Fruit fly (Drosophila melanogaster): ENCODE results near the gene CG10681.

The CG10681 gene

dm6 chr3L:12468016-12468415, 33.3 kb upstream of the CG10681 start, which contains the start of gene eyg (continued):
- TF ChIP-seq shn (GFP tag; optimal IDR thresholded peaks at IDR 0.05) (peak; percentile 30), Aef1 (GFP tag; IDR thresholded peaks at IDR 0.05) (peak; percentile 86), Atf6 (GFP tag; IDR thresholded peaks at IDR 0.05) (no peak; the same call in 1 of the 2 replicates), CG10654 (GFP tag; optimal IDR thresholded peaks at IDR 0.05) (peak; percentile 30), HHEX (GFP tag; optimal IDR thresholded peaks at IDR 0.05) (peak; percentile 45), CG11560 (tag; IDR thresholded peaks at IDR 0.05) (no peak), so (GFP tag; IDR thresholded peaks at IDR 0.05) (peak; percentile 25; the same call in 1 of the 3 replicates), CG15696 (tag; optimal IDR thresholded peaks at IDR 0.05) (peak; percentile 46), vnd (GFP tag; IDR thresholded peaks at IDR 0.05; ENCODE audit: partially characterized antibody) (peak; percentile 32; the same call in 1 of the 3 replicates), chif (GFP tag; optimal IDR thresholded peaks at IDR 0.05) (peak in 1 of 2 experiments; percentile 33), CG12744 (GFP tag; optimal IDR thresholded peaks at IDR 0.05) (no peak), CG15479 (GFP tag; optimal IDR thresholded peaks at IDR 0.05) (peak; percentile 18), CG4707 (GFP tag; optimal IDR thresholded peaks at IDR 0.05) (peak; percentile 5), Opbp (GFP tag; IDR thresholded peaks at IDR 0.05; ENCODE audit: partially characterized antibody) (peak; percentile 61; the same call in 1 of the 3 replicates), ci (GFP tag; IDR thresholded peaks at IDR 0.05) (peak; percentile 69; the same call in 2 of the 3 replicates), CG9797 (GFP tag; optimal IDR thresholded peaks at IDR 0.05) (no peak), lilli (GFP tag; optimal IDR thresholded peaks at IDR 0.05) (no peak), Trl (optimal IDR thresholded peaks at IDR 0.05) (peak; percentile 22 to 49), Trl (GFP tag; optimal IDR thresholded peaks at IDR 0.05) (peak; percentile 48), B-H2 (GFP tag; optimal IDR thresholded peaks at IDR 0.05) (peak; percentile 69), CG1832 (GFP tag; optimal IDR thresholded peaks at IDR 0.05) (peak; percentile 99), CG8924 (tag; optimal IDR thresholded peaks at IDR 0.05) (peak; percentile 44), CG17186 (GFP tag; optimal IDR thresholded peaks at IDR 0.05) (peak; percentile 26), CG18619 (GFP tag; optimal IDR thresholded peaks at IDR 0.05) (peak; percentile 16), CG2712 (tag; optimal IDR thresholded peaks at IDR 0.05) (peak; percentile 43), CG12391 (tag; optimal IDR thresholded peaks at IDR 0.05) (peak; percentile 4), Dip2 (GFP tag; IDR thresholded peaks at IDR 0.05) (no peak), CG5953 (GFP tag; IDR thresholded peaks at IDR 0.05) (0 out of 2 replicates have a peak, but pooled peaks have one; percentile 21), Tbp (GFP tag; optimal IDR thresholded peaks at IDR 0.05) (no peak), Dfd (GFP tag; optimal IDR thresholded peaks at IDR 0.05) (no peak), Six4 (GFP tag; optimal IDR thresholded peaks at IDR 0.05) (peak; percentile 17), Sry-β (GFP tag; optimal IDR thresholded peaks at IDR 0.05) (no peak), CG10959 (GFP tag; IDR thresholded peaks at IDR 0.05) (no peak), nerfin-2 (GFP tag; IDR thresholded peaks at IDR 0.05; ENCODE audit: partially characterized antibody) (0 out of 2 replicates have a peak, but pooled peaks have one; percentile 45), crc (GFP tag; optimal IDR thresholded peaks at IDR 0.05) (no peak), C15 (GFP tag; IDR thresholded peaks at IDR 0.05) (no peak), dm (GFP tag; optimal IDR thresholded peaks at IDR 0.05) (peak; percentile 14), CG11696 (GFP tag; IDR thresholded peaks at IDR 0.05) (no peak), YL-1 (GFP tag; optimal IDR thresholded peaks at IDR 0.05) (no peak), CG32532 (GFP tag; IDR thresholded peaks at IDR 0.05) (peak; percentile 44; the same call in 1 of the 2 replicates), Xrp1 (GFP tag; IDR thresholded peaks at IDR 0.05) (peak; percentile 64; the same call in 1 of the 2 replicates), dmrt11E (tag; optimal IDR thresholded peaks at IDR 0.05) (peak; percentile 19), CG6791 (GFP tag; IDR thresholded peaks at IDR 0.05; ENCODE audit: partially characterized antibody) (peak; percentile 58; the same call in 2 of the 3 replicates), org-1 (GFP tag; optimal IDR thresholded peaks at IDR 0.05) (peak; percentile 24), CG10543 (GFP tag; optimal IDR thresholded peaks at IDR 0.05) (peak; percentile 36), tna (GFP tag; IDR thresholded peaks at IDR 0.05; ENCODE audit: partially characterized antibody) (peak; percentile 70), CG15011 (GFP tag; optimal IDR thresholded peaks at IDR 0.05) (peak; percentile 11), CG4424 (GFP tag; optimal IDR thresholded peaks at IDR 0.05) (no peak), MBD-R2 (GFP tag; IDR thresholded peaks at IDR 0.05) (no peak), Kr (GFP tag; optimal IDR thresholded peaks at IDR 0.05) (peak; percentile 61), Fer3 (tag; optimal IDR thresholded peaks at IDR 0.05) (peak; percentile 14)
